Worm (Caenorhabditis elegans) whole organism, L4 larva: ENCODE data around the gene C27A2.7.

ENCODE experiments used
- F37D6.2 ChIP-seq: sonication (generic microtip); optimal IDR thresholded peaks from 2 replicates; lab custom pipeline; 2016; ENCODE audit warnings: mild to moderate bottlenecking, missing genetic modification characterization, missing compliant biosample characterization
- F44E2.7 ChIP-seq: fragments of 200-800 bp; sonication (Bioruptor generic); IDR thresholded peaks from 2 replicates; pipeline ENCODE4 v2.1.2; 2022; ENCODE audit warnings: missing genetic modification characterization, missing compliant biosample characterization
- F49E8.2 ChIP-seq: sonication (generic microtip); optimal IDR thresholded peaks from 2 replicates; lab custom pipeline; 2016; ENCODE audit warnings: missing compliant biosample characterization, mild to moderate bottlenecking, missing genetic modification characterization, borderline replicate concordance
- R02D3.7 ChIP-seq: fragments of 150-350 bp; sonication (generic microtip); optimal IDR thresholded peaks from 3 replicates; lab custom pipeline; 2014; ENCODE audit warnings: missing biosample characterization, missing genetic modification characterization
- Y5F2A.4 ChIP-seq: fragments of 200-800 bp; sonication (Bioruptor generic); optimal IDR thresholded peaks from 2 replicates; lab custom pipeline; 2018; ENCODE audit warnings: mild to moderate bottlenecking, missing genetic modification characterization, missing compliant biosample characterization
- Y75B8A.6 ChIP-seq: fragments of 200-800 bp; sonication (Bioruptor generic); IDR thresholded peaks from 2 replicates; pipeline ENCODE4 v1.3.6; 2022; ENCODE audit warnings: missing genetic modification reagents, missing genetic modification characterization, missing compliant biosample characterization
- aha-1 ChIP-seq: fragments of 150-350 bp; peaks from one replicate; lab custom pipeline; 2014; ENCODE audit warnings: missing biosample characterization, missing genetic modification characterization
- ama-1 ChIP-seq: fragments of 150-350 bp; optimal IDR thresholded peaks from 2 replicates; lab custom pipeline; 2014; ENCODE audit warnings: inconsistent platforms, mixed read lengths
- ceh-62 ChIP-seq: sonication (generic microtip); optimal IDR thresholded peaks from 2 replicates; lab custom pipeline; 2017; ENCODE audit warnings: missing biosample characterization, missing genetic modification characterization
- ceh-82 ChIP-seq: sonication (generic microtip); optimal IDR thresholded peaks from 2 replicates; lab custom pipeline; 2017; ENCODE audit warnings: missing biosample characterization, missing genetic modification characterization
- ces-1 ChIP-seq: fragments of 150-350 bp; sonication (generic microtip); optimal IDR thresholded peaks from 4 replicates; lab custom pipeline; 2014; ENCODE audit warnings: missing biosample characterization, missing genetic modification reagents, missing genetic modification characterization
- daf-16 ChIP-seq, 3 experiments: sonication (generic microtip); optimal IDR thresholded peaks; 2 replicates each; lab custom pipeline; 2016 to 2017; ENCODE audit warnings: missing genetic modification characterization in 3 of 3, missing genetic modification reagents in 3 of 3, mild to moderate bottlenecking in 2 of 3, missing compliant biosample characterization in 2 of 3, missing biosample characterization in 1 of 3, moderate library complexity in 1 of 3
- dmd-9 ChIP-seq: fragments of 200-800 bp; sonication (Bioruptor generic); IDR thresholded peaks from 2 replicates; pipeline ENCODE4 v1.3.6; 2022; ENCODE audit warnings: missing genetic modification reagents, missing genetic modification characterization, missing compliant biosample characterization
- dpl-1 ChIP-seq: fragments of 150-350 bp; optimal IDR thresholded peaks from 2 replicates; lab custom pipeline; 2014; ENCODE audit warnings: missing biosample characterization, missing genetic modification reagents, missing genetic modification characterization
- egl-27 ChIP-seq: sonication (generic microtip); optimal IDR thresholded peaks from 3 replicates; lab custom pipeline; 2017; ENCODE audit warnings: missing biosample characterization, missing genetic modification reagents, missing genetic modification characterization
- egl-43 ChIP-seq: fragments of 200-800 bp; sonication (Bioruptor generic); IDR thresholded peaks from 2 replicates; pipeline ENCODE4 v1.3.6; 2022; ENCODE audit warnings: missing genetic modification reagents, missing genetic modification characterization, missing compliant biosample characterization
- fos-1 ChIP-seq: fragments of 150-350 bp; optimal IDR thresholded peaks from 2 replicates; lab custom pipeline; 2014; ENCODE audit warnings: missing biosample characterization, missing genetic modification characterization
- gei-8 ChIP-seq: fragments of 200-800 bp; sonication (Bioruptor generic); optimal IDR thresholded peaks from 2 replicates; lab custom pipeline; 2018; ENCODE audit warnings: mild to moderate bottlenecking, missing genetic modification characterization, missing compliant biosample characterization
- hif-1 ChIP-seq, 2 experiments: sonication (generic microtip); optimal IDR thresholded peaks; 2 replicates each; lab custom pipeline; 2016 to 2017; ENCODE audit warnings: missing compliant biosample characterization in 2 of 2, missing genetic modification characterization in 2 of 2, missing genetic modification reagents in 2 of 2, missing genotype in 2 of 2, mild to moderate bottlenecking in 1 of 2
- hlh-30 ChIP-seq: sonication (generic microtip); optimal IDR thresholded peaks from 2 replicates; lab custom pipeline; 2017; ENCODE audit warnings: antibody characterized with exemption, mild to moderate bottlenecking, missing genetic modification characterization, missing compliant biosample characterization; ENCODE audit not compliant: insufficient read depth
- jun-1 ChIP-seq: fragments of 150-350 bp; optimal IDR thresholded peaks from 2 replicates; lab custom pipeline; 2014; ENCODE audit warnings: missing biosample characterization, missing genetic modification reagents, missing genetic modification characterization
- lim-7 ChIP-seq: fragments of 200-800 bp; sonication (Bioruptor generic); IDR thresholded peaks from 2 replicates; pipeline ENCODE4 v1.3.6; 2022; ENCODE audit warnings: missing genetic modification characterization, missing compliant biosample characterization
- lin-39 ChIP-seq: fragments of 150-350 bp; optimal IDR thresholded peaks from 2 replicates; lab custom pipeline; 2014; ENCODE audit warnings: missing biosample characterization, missing genetic modification reagents, missing genetic modification characterization
- lir-3 ChIP-seq: sonication (generic microtip); optimal IDR thresholded peaks from 2 replicates; lab custom pipeline; 2016; ENCODE audit warnings: mild to moderate bottlenecking, missing genetic modification characterization, missing compliant biosample characterization
- lsy-2 ChIP-seq, 2 experiments: fragments of 150-350 bp in 1 of 2; sonication (generic microtip) in 1 of 2; optimal IDR thresholded peaks; 2 replicates each; lab custom pipeline; 2014 to 2017; ENCODE audit warnings: missing biosample characterization in 2 of 2, missing genetic modification characterization in 2 of 2
- madf-9 ChIP-seq: fragments of 200-800 bp; sonication (Bioruptor generic); conservative IDR thresholded peaks from 2 replicates; pipeline ENCODE4 v1.3.6; 2022; ENCODE audit warnings: missing genetic modification reagents, missing genetic modification characterization, missing compliant biosample characterization
- mdl-1 ChIP-seq, 2 experiments: fragments of 150-350 bp in 1 of 2; sonication (generic microtip) in 1 of 2; optimal IDR thresholded peaks; 2 replicates each; lab custom pipeline; 2014 to 2017; ENCODE audit warnings: missing biosample characterization in 2 of 2, missing genetic modification characterization in 2 of 2
- mep-1 ChIP-seq: fragments of 150-350 bp; sonication (generic microtip); optimal IDR thresholded peaks from 3 replicates; lab custom pipeline; 2014; ENCODE audit warnings: missing biosample characterization, missing genetic modification characterization
- mes-2 ChIP-seq: sonication (generic microtip); optimal IDR thresholded peaks from 2 replicates; lab custom pipeline; 2016; ENCODE audit warnings: missing genotype, mild to moderate bottlenecking, missing genetic modification characterization, missing compliant biosample characterization; ENCODE audit not compliant: poor library complexity, severe bottlenecking
- mxl-2 ChIP-seq: fragments of 200-800 bp; sonication (Bioruptor generic); conservative IDR thresholded peaks from 2 replicates; pipeline ENCODE4 v1.3.6; 2022; ENCODE audit warnings: missing genetic modification reagents, missing genetic modification characterization, missing compliant biosample characterization
- mxl-3 ChIP-seq: fragments of 200-800 bp; sonication (Bioruptor generic); optimal IDR thresholded peaks from 2 replicates; lab custom pipeline; 2018; ENCODE audit warnings: mild to moderate bottlenecking, missing genetic modification characterization, missing compliant biosample characterization
- nhr-10 ChIP-seq: fragments of 150-350 bp; optimal IDR thresholded peaks from 2 replicates; lab custom pipeline; 2014; ENCODE audit warnings: missing biosample characterization, missing genetic modification characterization
- nhr-102 ChIP-seq: sonication (generic microtip); optimal IDR thresholded peaks from 2 replicates; lab custom pipeline; 2016; ENCODE audit warnings: mild to moderate bottlenecking, missing genetic modification characterization, moderate library complexity, missing compliant biosample characterization
- nhr-11 ChIP-seq: fragments of 150-350 bp; optimal IDR thresholded peaks from 2 replicates; lab custom pipeline; 2014; ENCODE audit warnings: missing biosample characterization, missing genetic modification characterization
- nhr-111 ChIP-seq: fragments of 200-800 bp; sonication (Bioruptor generic); optimal IDR thresholded peaks from 2 replicates; lab custom pipeline; 2018; ENCODE audit warnings: mild to moderate bottlenecking, missing genetic modification characterization, missing compliant biosample characterization
- nhr-237 ChIP-seq: sonication (generic microtip); optimal IDR thresholded peaks from 2 replicates; lab custom pipeline; 2017; ENCODE audit warnings: missing biosample characterization, missing genetic modification characterization
- nhr-25 ChIP-seq: sonication (generic microtip); optimal IDR thresholded peaks from 2 replicates; lab custom pipeline; 2017; ENCODE audit warnings: missing genetic modification characterization, mild to moderate bottlenecking, missing compliant biosample characterization, antibody characterized with exemption, moderate library complexity, borderline replicate concordance; ENCODE audit not compliant: insufficient read depth
- nhr-28 ChIP-seq: fragments of 150-350 bp; optimal IDR thresholded peaks from 2 replicates; lab custom pipeline; 2014; ENCODE audit warnings: missing biosample characterization, missing genetic modification characterization
- nhr-42 ChIP-seq: fragments of 200-800 bp; sonication (Bioruptor generic); IDR thresholded peaks from 2 replicates; pipeline ENCODE4 v1.3.6; 2022; ENCODE audit warnings: missing genetic modification characterization, missing compliant biosample characterization
- sdz-12 ChIP-seq: fragments of 200-800 bp; sonication (Bioruptor generic); optimal IDR thresholded peaks from 2 replicates; lab custom pipeline; 2018; ENCODE audit warnings: mild to moderate bottlenecking, missing genetic modification characterization, missing compliant biosample characterization
- set-16 ChIP-seq: fragments of 200-800 bp; sonication (Bioruptor generic); IDR thresholded peaks from 2 replicates; pipeline ENCODE4 v1.3.6; 2022; ENCODE audit warnings: missing genetic modification reagents, missing genetic modification characterization, missing compliant biosample characterization
- snpc-1.2 ChIP-seq: fragments of 200-800 bp; sonication (Bioruptor generic); IDR thresholded peaks from 2 replicates; pipeline ENCODE4 v1.3.6; 2022; ENCODE audit warnings: missing genetic modification reagents, missing genetic modification characterization, missing compliant biosample characterization
- snpc-4 ChIP-seq: fragments of 150-350 bp; optimal IDR thresholded peaks from 2 replicates; lab custom pipeline; 2014; ENCODE audit warnings: missing biosample characterization, missing genetic modification characterization
- spr-3 ChIP-seq: fragments of 200-800 bp; sonication (Bioruptor generic); optimal IDR thresholded peaks from 2 replicates; lab custom pipeline; 2018; ENCODE audit warnings: mild to moderate bottlenecking, missing genetic modification characterization, missing compliant biosample characterization
- tra-1 ChIP-seq: fragments of 200-800 bp; sonication (Bioruptor generic); IDR thresholded peaks from 2 replicates; pipeline ENCODE4 v1.3.6; 2022; ENCODE audit warnings: missing genetic modification reagents, missing genetic modification characterization, missing compliant biosample characterization
- unc-39 ChIP-seq: sonication (generic microtip); optimal IDR thresholded peaks from 2 replicates; lab custom pipeline; 2017; ENCODE audit warnings: missing biosample characterization, missing genetic modification characterization
- vab-7 ChIP-seq: fragments of 200-800 bp; sonication (Bioruptor generic); IDR thresholded peaks from 2 replicates; pipeline ENCODE4 v1.3.6; 2022; ENCODE audit warnings: missing genetic modification reagents, missing genetic modification characterization, missing compliant biosample characterization
- zag-1 ChIP-seq: fragments of 150-350 bp; optimal IDR thresholded peaks from 2 replicates; lab custom pipeline; 2014; ENCODE audit warnings: missing biosample characterization, missing genetic modification characterization
- zfp-2 ChIP-seq: sonication (generic microtip); optimal IDR thresholded peaks from 2 replicates; lab custom pipeline; 2016; ENCODE audit warnings: mild to moderate bottlenecking, missing genetic modification characterization, missing compliant biosample characterization
- zip-11 ChIP-seq: fragments of 200-800 bp; sonication (Bioruptor generic); IDR thresholded peaks from 2 replicates; pipeline ENCODE4 v1.3.6; 2022; ENCODE audit warnings: missing genetic modification characterization, missing compliant biosample characterization
- ztf-7 ChIP-seq: fragments of 150-350 bp; optimal IDR thresholded peaks from 2 replicates; lab custom pipeline; 2014; ENCODE audit warnings: missing biosample characterization, missing genetic modification characterization

C27A2.7 gene

DNA sequence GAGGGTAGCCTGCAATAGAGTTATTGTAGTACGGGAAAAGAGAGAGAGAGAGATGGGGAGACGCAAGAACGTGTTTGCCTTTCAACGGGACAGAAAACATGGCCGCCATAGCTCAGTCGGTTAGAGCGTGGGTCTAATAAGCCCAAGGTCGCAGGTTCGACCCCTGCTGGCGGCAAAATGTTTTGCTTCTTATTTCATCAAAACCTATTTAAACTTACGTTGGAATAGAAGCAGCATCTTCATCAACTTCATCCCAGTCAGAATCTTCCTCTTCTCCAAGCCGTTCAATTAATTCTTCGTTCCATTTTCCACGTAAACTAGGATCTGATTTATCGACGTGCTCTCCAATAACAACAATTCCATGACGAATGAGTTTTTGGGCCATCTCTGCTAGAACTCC is 38.5 kb downstream of the C27A2.7 start:
- TF ChIP-seq daf-16 (GFP tag; optimal IDR thresholded peaks at IDR 0.05; lab: Kevin White, UChicago) (peak in 1 of 2 experiments; percentile 75), daf-16 (tag; optimal IDR thresholded peaks at IDR 0.05; lab: Kevin White, UChicago) (peak; percentile 70), F44E2.7 (0 out of 2 replicates have a peak, but pooled peaks have one; percentile 50), nhr-25 (peak; percentile 70), F49E8.2 (peak; percentile 69), zfp-2 (tag; lab: Kevin White, UChicago) (peak; percentile 19), mes-2 (tag; lab: Kevin White, UChicago) (peak; percentile 74), ama-1 (lab: Kevin White, UChicago) (no peak), mxl-3 (GFP tag; lab: Kevin White, UChicago) (peak; percentile 59), ces-1 (GFP tag; lab: Kevin White, UChicago) (no peak), tra-1 (GFP tag; lab: Robert Waterston, UW) (peak; percentile 82), mxl-2 (0 out of 2 replicates have a peak, but pooled peaks have one; percentile 31), set-16 (GFP tag; lab: Robert Waterston, UW) (peak; percentile 48; the same call in 1 of the 2 replicates), zip-11 (peak; percentile 69; the same call in 1 of the 2 replicates), mdl-1 (tag; optimal IDR thresholded peaks at IDR 0.05; lab: Kevin White, UChicago) (peak in 1 of 2 experiments; percentile 25), snpc-4 (tag; lab: Kevin White, UChicago) (no peak), nhr-42 (GFP tag; lab: Robert Waterston, UW) (peak; percentile 87), ceh-62 (tag; lab: Kevin White, UChicago) (no peak), dpl-1 (GFP tag; lab: Kevin White, UChicago) (peak; percentile 45), zag-1 (tag; lab: Kevin White, UChicago) (no peak), nhr-102 (tag; lab: Kevin White, UChicago) (peak; percentile 54), lin-39 (tag; lab: Kevin White, UChicago) (no peak), jun-1 (tag; lab: Kevin White, UChicago) (peak; percentile 65), unc-39 (tag; lab: Kevin White, UChicago) (no peak), mep-1 (tag; lab: Kevin White, UChicago) (peak; percentile 64), nhr-28 (peak; percentile 34), ceh-82 (tag; lab: Kevin White, UChicago) (no peak), madf-9 (GFP tag; lab: Robert Waterston, UW) (peak; percentile 74), ztf-7 (tag; lab: Kevin White, UChicago) (peak; percentile 65), F37D6.2 (tag; lab: Kevin White, UChicago) (no peak), fos-1 (no peak), dmd-9 (peak; percentile 78), nhr-11 (tag; lab: Kevin White, UChicago) (peak; percentile 48), aha-1 (tag; lab: Kevin White, UChicago) (peak; percentile 98), Y5F2A.4 (peak; percentile 80), lir-3 (tag; lab: Kevin White, UChicago) (peak; percentile 15), snpc-1.2 (GFP tag; lab: Robert Waterston, UW) (peak; percentile 87), R02D3.7 (tag; lab: Kevin White, UChicago) (no peak), hif-1 (tag; optimal IDR thresholded peaks at IDR 0.05; lab: Kevin White, UChicago) (peak; percentile 17 to 59), nhr-111 (GFP tag; lab: Kevin White, UChicago) (peak; percentile 42), lsy-2 (tag; optimal IDR thresholded peaks at IDR 0.05; lab: Kevin White, UChicago) (peak; percentile 29 to 70), lim-7 (GFP tag; lab: Robert Waterston, UW) (peak; percentile 94), vab-7 (peak; percentile 86), hlh-30 (tag; lab: Kevin White, UChicago) (peak; percentile 29), egl-27 (tag; lab: Kevin White, UChicago) (no peak), Y75B8A.6 (peak; percentile 81; the same call in 1 of the 2 replicates), gei-8 (GFP tag; lab: Kevin White, UChicago) (peak; percentile 68), sdz-12 (GFP tag; lab: Kevin White, UChicago) (peak; percentile 82), nhr-10 (tag; lab: Kevin White, UChicago) (no peak), egl-43 (GFP tag; lab: Robert Waterston, UW) (peak; percentile 94), spr-3 (GFP tag; lab: Kevin White, UChicago) (peak; percentile 31), nhr-237 (no peak)
